Fruit fly (Drosophila melanogaster): ENCODE measurements around the gene Lam.

Gene Lam

dm6 chr2L:5569503-5569902, 27.2 kb downstream of the Lam start (continued):
- TF ChIP-seq CG13775 (GFP tag; optimal IDR thresholded peaks at IDR 0.05) (no peak), tgo (GFP tag; IDR thresholded peaks at IDR 0.05) (no peak; the same call in 2 of the 3 replicates), pfk (GFP tag; optimal IDR thresholded peaks at IDR 0.05) (no peak), zfh2 (GFP tag; optimal IDR thresholded peaks at IDR 0.05) (no peak), CG6175 (GFP tag; IDR thresholded peaks at IDR 0.05) (no peak), HLH54F (GFP tag; optimal IDR thresholded peaks at IDR 0.05) (peak; percentile 17), CG14710 (tag; optimal IDR thresholded peaks at IDR 0.05) (no peak), nau (GFP tag; optimal IDR thresholded peaks at IDR 0.05) (no peak), br (optimal IDR thresholded peaks at IDR 0.05) (no peak), CG4707 (GFP tag; optimal IDR thresholded peaks at IDR 0.05) (no peak), gsb (GFP tag; IDR thresholded peaks at IDR 0.05) (no peak), Dll (GFP tag; IDR thresholded peaks at IDR 0.05; ENCODE audit: partially characterized antibody) (no peak), bowl (GFP tag; IDR thresholded peaks at IDR 0.05) (no peak), CG2712 (tag; optimal IDR thresholded peaks at IDR 0.05) (no peak), CG9609 (GFP tag; optimal IDR thresholded peaks at IDR 0.05) (no peak), CG10543 (GFP tag; optimal IDR thresholded peaks at IDR 0.05) (no peak), CG3281 (GFP tag; optimal IDR thresholded peaks at IDR 0.05) (peak; percentile 34), CG15073 (GFP tag; optimal IDR thresholded peaks at IDR 0.05) (no peak), cg (GFP tag; optimal IDR thresholded peaks at IDR 0.05) (peak; percentile 7), Hmr (GFP tag; optimal IDR thresholded peaks at IDR 0.05) (peak; percentile 38), ttk (GFP tag; IDR thresholded peaks at IDR 0.05) (no peak), CG12391 (tag; optimal IDR thresholded peaks at IDR 0.05) (no peak), stc (GFP tag; IDR thresholded peaks at IDR 0.05) (no peak), trem (tag; optimal IDR thresholded peaks at IDR 0.05) (no peak), bcd (GFP tag; optimal IDR thresholded peaks at IDR 0.05) (peak; percentile 12), ewg (GFP tag; optimal IDR thresholded peaks at IDR 0.05) (no peak), CG13296 (GFP tag; optimal IDR thresholded peaks at IDR 0.05) (peak; percentile 22), CG34376 (GFP tag; optimal IDR thresholded peaks at IDR 0.05) (no peak), disco-r (GFP tag; optimal IDR thresholded peaks at IDR 0.05) (no peak), ash1 (GFP tag; optimal IDR thresholded peaks at IDR 0.05) (no peak), CHES-1-like (GFP tag; optimal IDR thresholded peaks at IDR 0.05) (no peak), CG32767 (GFP tag; IDR thresholded peaks at IDR 0.05) (no peak), CG30403 (GFP tag; optimal IDR thresholded peaks at IDR 0.05) (peak; percentile 30), CG1602 (GFP tag; optimal IDR thresholded peaks at IDR 0.05) (peak; percentile 1), CG8765 (GFP tag; IDR thresholded peaks at IDR 0.05) (no peak), pho (GFP tag; optimal IDR thresholded peaks at IDR 0.05) (no peak), CG6683 (GFP tag; optimal IDR thresholded peaks at IDR 0.05) (no peak), CG10654 (GFP tag; optimal IDR thresholded peaks at IDR 0.05) (no peak), jigr1 (GFP tag; IDR thresholded peaks at IDR 0.05) (no peak), CG34224 (GFP tag; IDR thresholded peaks at IDR 0.05; ENCODE audit: partially characterized antibody) (no peak), Lim3 (GFP tag; IDR thresholded peaks at IDR 0.05) (no peak), lilli (GFP tag; optimal IDR thresholded peaks at IDR 0.05) (peak; percentile 32), NfI (GFP tag; optimal IDR thresholded peaks at IDR 0.05) (no peak), Hr3 (GFP tag; optimal IDR thresholded peaks at IDR 0.05) (no peak), Deaf1 (tag; optimal IDR thresholded peaks at IDR 0.05) (no peak), so (GFP tag; IDR thresholded peaks at IDR 0.05) (no peak), fd102C (GFP tag; optimal IDR thresholded peaks at IDR 0.05) (no peak), CG12219 (GFP tag; optimal IDR thresholded peaks at IDR 0.05) (no peak), dan (GFP tag; IDR thresholded peaks at IDR 0.05) (no peak), CG6254 (GFP tag; optimal IDR thresholded peaks at IDR 0.05) (no peak), CG8089 (GFP tag; optimal IDR thresholded peaks at IDR 0.05) (no peak), esg (GFP tag; conservative IDR thresholded peaks at IDR 0.05) (no peak), CG31441 (GFP tag; IDR thresholded peaks at IDR 0.05) (no peak)

Measured in whole organism, embryonic.